Worm (Caenorhabditis elegans) whole organism, L1 larva: ENCODE data around the gene letm-1.

ENCODE experiments used
- ceh-90 ChIP-seq: sonication (generic microtip); optimal IDR thresholded peaks from 2 replicates; lab custom pipeline; 2016; ENCODE audit warnings: missing genetic modification characterization, missing compliant biosample characterization
- ces-1 ChIP-seq: fragments of 150-350 bp; optimal IDR thresholded peaks from 2 replicates; lab custom pipeline; 2014; ENCODE audit warnings: missing biosample characterization, missing genetic modification reagents, missing genetic modification characterization
- mep-1 ChIP-seq: fragments of 150-350 bp; optimal IDR thresholded peaks from 2 replicates; lab custom pipeline; 2014; ENCODE audit warnings: missing biosample characterization, missing genetic modification characterization
- zag-1 ChIP-seq: fragments of 150-350 bp; optimal IDR thresholded peaks from 2 replicates; lab custom pipeline; 2014; ENCODE audit warnings: missing biosample characterization, missing genetic modification characterization
- ztf-11 ChIP-seq, 2 experiments: sonication (generic microtip); optimal IDR thresholded peaks; 2 replicates each; lab custom pipeline; 2016 to 2017; ENCODE audit warnings: missing genetic modification characterization in 2 of 2, missing biosample characterization in 1 of 2, missing compliant biosample characterization in 1 of 2

DNA sequence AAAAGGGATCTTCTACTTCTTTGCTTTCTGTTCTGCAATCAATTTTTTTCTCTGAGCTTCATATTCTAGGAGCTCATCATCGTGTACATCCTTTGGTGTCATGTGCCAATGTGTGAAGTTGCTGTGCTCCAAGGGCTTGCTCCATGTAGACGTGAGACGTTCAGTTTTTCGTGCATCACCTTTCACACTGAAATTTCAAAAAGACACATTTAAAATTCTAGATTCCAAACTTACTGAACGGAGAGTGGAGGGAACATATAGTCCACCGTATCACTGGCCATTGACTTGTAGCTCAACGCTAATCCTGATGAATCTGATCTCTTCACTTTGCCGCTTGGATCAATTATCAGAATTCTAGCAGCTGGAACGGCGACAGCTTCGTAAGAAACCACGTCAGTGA lies 10.3 kb upstream of the letm-1 start:
- TF ChIP-seq zag-1 (no peak), mep-1 (tag; lab: Kevin White, UChicago) (no peak), ztf-11 (tag; optimal IDR thresholded peaks at IDR 0.05; lab: Kevin White, UChicago) (no peak), ces-1 (GFP tag; lab: Kevin White, UChicago) (no peak), ceh-90 (tag; lab: Kevin White, UChicago) (no peak)
